Worm (Caenorhabditis elegans) whole organism, L4 larva: ENCODE measurements around the gene C55A1.11.
"Not testable (repeated sequence)": the region's sequence is repeated elsewhere in the genome, so short reads cannot be mapped to it uniquely, and the experiment has no call there.

Experiments used
- F10B5.3 ChIP-seq: sonication (generic microtip); optimal IDR thresholded peaks from 2 replicates; lab custom pipeline; 2016; ENCODE audit warnings: mild to moderate bottlenecking, missing genetic modification characterization, missing compliant biosample characterization
- F44E2.7 ChIP-seq: fragments of 200-800 bp; sonication (Bioruptor generic); IDR thresholded peaks from 2 replicates; pipeline ENCODE4 v2.1.2; 2022; ENCODE audit warnings: missing genetic modification characterization, missing compliant biosample characterization
- T20F7.1 ChIP-seq: fragments of 200-800 bp; sonication (Bioruptor generic); optimal IDR thresholded peaks from 2 replicates; lab custom pipeline; 2018; ENCODE audit warnings: mild to moderate bottlenecking, missing genetic modification characterization, missing compliant biosample characterization
- Y105C5A.15 ChIP-seq: fragments of 200-800 bp; sonication (Bioruptor generic); IDR thresholded peaks from 2 replicates; pipeline ENCODE4 v1.3.6; 2022; ENCODE audit warnings: missing genetic modification characterization, missing compliant biosample characterization
- Y48G9A.11 ChIP-seq: fragments of 200-800 bp; sonication (Bioruptor generic); IDR thresholded peaks from 2 replicates; pipeline ENCODE4 v1.3.6; 2022; ENCODE audit warnings: missing genetic modification reagents, missing genetic modification characterization, missing compliant biosample characterization
- Y75B8A.6 ChIP-seq: fragments of 200-800 bp; sonication (Bioruptor generic); IDR thresholded peaks from 2 replicates; pipeline ENCODE4 v1.3.6; 2022; ENCODE audit warnings: missing genetic modification reagents, missing genetic modification characterization, missing compliant biosample characterization
- aly-2 ChIP-seq: sonication (generic microtip); optimal IDR thresholded peaks from 2 replicates; lab custom pipeline; 2018; ENCODE audit warnings: missing biosample characterization, missing genetic modification characterization
- arid-1 ChIP-seq: fragments of 200-800 bp; sonication (Bioruptor generic); conservative IDR thresholded peaks from 2 replicates; pipeline ENCODE4 v1.3.6; 2022; ENCODE audit warnings: missing genetic modification reagents, missing genetic modification characterization, missing compliant biosample characterization
- ceh-20 ChIP-seq: fragments of 200-800 bp; sonication (Bioruptor generic); IDR thresholded peaks from 2 replicates; pipeline ENCODE4 v1.3.6; 2022; ENCODE audit warnings: missing genetic modification reagents, missing genetic modification characterization, missing compliant biosample characterization
- ceh-44 ChIP-seq: fragments of 200-800 bp; sonication (Bioruptor generic); IDR thresholded peaks from 2 replicates; pipeline ENCODE4 v1.3.6; 2022; ENCODE audit warnings: missing genetic modification reagents, missing genetic modification characterization, missing compliant biosample characterization
- ceh-82 ChIP-seq: sonication (generic microtip); optimal IDR thresholded peaks from 2 replicates; lab custom pipeline; 2017; ENCODE audit warnings: missing biosample characterization, missing genetic modification characterization
- ctbp-1 ChIP-seq: fragments of 200-800 bp; sonication (Bioruptor generic); IDR thresholded peaks from 2 replicates; pipeline ENCODE4 v1.3.6; 2022; ENCODE audit warnings: missing genetic modification reagents, missing genetic modification characterization, missing compliant biosample characterization
- daf-16 ChIP-seq, 3 experiments: sonication (generic microtip); optimal IDR thresholded peaks; 2 replicates each; lab custom pipeline; 2016 to 2017; ENCODE audit warnings: missing genetic modification characterization in 3 of 3, missing genetic modification reagents in 3 of 3, mild to moderate bottlenecking in 2 of 3, missing compliant biosample characterization in 2 of 3, missing biosample characterization in 1 of 3, moderate library complexity in 1 of 3
- daf-19 ChIP-seq: fragments of 200-800 bp; sonication (Bioruptor generic); conservative IDR thresholded peaks from 2 replicates; pipeline ENCODE4 v1.3.6; 2022; ENCODE audit warnings: missing genetic modification characterization, missing compliant biosample characterization
- daf-8 ChIP-seq: fragments of 200-800 bp; sonication (Bioruptor generic); IDR thresholded peaks from 2 replicates; pipeline ENCODE4 v1.3.6; 2022; ENCODE audit warnings: missing genetic modification characterization, missing compliant biosample characterization
- dmd-6 ChIP-seq: fragments of 200-800 bp; sonication (Bioruptor generic); IDR thresholded peaks from 2 replicates; pipeline ENCODE4 v1.3.6; 2022; ENCODE audit warnings: missing genetic modification reagents, missing genetic modification characterization, missing compliant biosample characterization
- dmd-8 ChIP-seq: fragments of 200-800 bp; sonication (Bioruptor generic); IDR thresholded peaks from 2 replicates; pipeline ENCODE4 v1.3.6; 2022; ENCODE audit warnings: missing genetic modification characterization, missing compliant biosample characterization
- duxl-1 ChIP-seq: sonication (generic microtip); optimal IDR thresholded peaks from 2 replicates; lab custom pipeline; 2016; ENCODE audit warnings: mild to moderate bottlenecking, missing genetic modification characterization, moderate library complexity, missing compliant biosample characterization; ENCODE audit not compliant: poor library complexity
- egl-27 ChIP-seq: sonication (generic microtip); optimal IDR thresholded peaks from 3 replicates; lab custom pipeline; 2017; ENCODE audit warnings: missing biosample characterization, missing genetic modification reagents, missing genetic modification characterization
- fos-1 ChIP-seq: fragments of 150-350 bp; optimal IDR thresholded peaks from 2 replicates; lab custom pipeline; 2014; ENCODE audit warnings: missing biosample characterization, missing genetic modification characterization
- hif-1 ChIP-seq, 2 experiments: sonication (generic microtip); optimal IDR thresholded peaks; 2 replicates each; lab custom pipeline; 2016 to 2017; ENCODE audit warnings: missing compliant biosample characterization in 2 of 2, missing genetic modification characterization in 2 of 2, missing genetic modification reagents in 2 of 2, missing genotype in 2 of 2, mild to moderate bottlenecking in 1 of 2
- lin-13 ChIP-seq: fragments of 150-350 bp; optimal IDR thresholded peaks from 2 replicates; lab custom pipeline; 2014; ENCODE audit warnings: missing biosample characterization, missing genetic modification reagents, missing genetic modification characterization
- lin-29 ChIP-seq: fragments of 200-800 bp; sonication (Bioruptor generic); IDR thresholded peaks from 2 replicates; pipeline ENCODE4 v1.3.6; 2022; ENCODE audit warnings: missing genetic modification reagents, missing genetic modification characterization, missing compliant biosample characterization
- mdl-1 ChIP-seq, 2 experiments: fragments of 150-350 bp in 1 of 2; sonication (generic microtip) in 1 of 2; optimal IDR thresholded peaks; 2 replicates each; lab custom pipeline; 2014 to 2017; ENCODE audit warnings: missing biosample characterization in 2 of 2, missing genetic modification characterization in 2 of 2
- nhr-237 ChIP-seq: sonication (generic microtip); optimal IDR thresholded peaks from 2 replicates; lab custom pipeline; 2017; ENCODE audit warnings: missing biosample characterization, missing genetic modification characterization
- nhr-42 ChIP-seq: fragments of 200-800 bp; sonication (Bioruptor generic); IDR thresholded peaks from 2 replicates; pipeline ENCODE4 v1.3.6; 2022; ENCODE audit warnings: missing genetic modification characterization, missing compliant biosample characterization
- nhr-77 ChIP-seq: fragments of 150-350 bp; optimal IDR thresholded peaks from 2 replicates; lab custom pipeline; 2014; ENCODE audit warnings: missing biosample characterization, missing genetic modification characterization
- pha-4 ChIP-seq, 2 experiments: fragments of 150-350 bp in 1 of 2; fragments of 200-800 bp in 1 of 2; sonication (Bioruptor generic) in 1 of 2; IDR thresholded peaks in 1 of 2; optimal IDR thresholded peaks in 1 of 2; 2 replicates each; pipeline versions ENCODE4 v1.3.6 to Lab custom; 2014 to 2022; ENCODE audit warnings: missing genetic modification characterization in 2 of 2, missing genetic modification reagents in 2 of 2, missing biosample characterization in 1 of 2, missing compliant biosample characterization in 1 of 2
- saeg-2 ChIP-seq: fragments of 200-800 bp; sonication (Bioruptor generic); IDR thresholded peaks from 2 replicates; pipeline ENCODE4 v1.3.6; 2022; ENCODE audit warnings: missing genetic modification reagents, missing genetic modification characterization, missing compliant biosample characterization
- snpc-1.2 ChIP-seq: fragments of 200-800 bp; sonication (Bioruptor generic); IDR thresholded peaks from 2 replicates; pipeline ENCODE4 v1.3.6; 2022; ENCODE audit warnings: missing genetic modification reagents, missing genetic modification characterization, missing compliant biosample characterization
- unc-39 ChIP-seq: sonication (generic microtip); optimal IDR thresholded peaks from 2 replicates; lab custom pipeline; 2017; ENCODE audit warnings: missing biosample characterization, missing genetic modification characterization
- unc-62 ChIP-seq, 3 experiments: fragments of 150-350 bp in 1 of 3; sonication (generic microtip); optimal IDR thresholded peaks in 2 of 3; peaks in 1 of 3; 1 replicate in 1 of 3; 2 replicates in 2 of 3; lab custom pipeline; 2014 to 2017; ENCODE audit warnings: missing biosample characterization in 3 of 3, missing genetic modification characterization in 3 of 3, missing genetic modification reagents in 3 of 3, missing genotype in 1 of 3
- zfp-2 ChIP-seq: sonication (generic microtip); optimal IDR thresholded peaks from 2 replicates; lab custom pipeline; 2016; ENCODE audit warnings: mild to moderate bottlenecking, missing genetic modification characterization, missing compliant biosample characterization
- zfp-3 ChIP-seq: fragments of 200-800 bp; sonication (Bioruptor generic); conservative IDR thresholded peaks from 2 replicates; pipeline ENCODE4 v1.3.6; 2022; ENCODE audit warnings: missing genetic modification reagents, missing genetic modification characterization, missing compliant biosample characterization
- zip-11 ChIP-seq: fragments of 200-800 bp; sonication (Bioruptor generic); IDR thresholded peaks from 2 replicates; pipeline ENCODE4 v1.3.6; 2022; ENCODE audit warnings: missing genetic modification characterization, missing compliant biosample characterization
- zip-2 ChIP-seq: fragments of 150-350 bp; optimal IDR thresholded peaks from 2 replicates; lab custom pipeline; 2014; ENCODE audit warnings: missing biosample characterization, missing genetic modification characterization

The C55A1.11 gene

DNA sequence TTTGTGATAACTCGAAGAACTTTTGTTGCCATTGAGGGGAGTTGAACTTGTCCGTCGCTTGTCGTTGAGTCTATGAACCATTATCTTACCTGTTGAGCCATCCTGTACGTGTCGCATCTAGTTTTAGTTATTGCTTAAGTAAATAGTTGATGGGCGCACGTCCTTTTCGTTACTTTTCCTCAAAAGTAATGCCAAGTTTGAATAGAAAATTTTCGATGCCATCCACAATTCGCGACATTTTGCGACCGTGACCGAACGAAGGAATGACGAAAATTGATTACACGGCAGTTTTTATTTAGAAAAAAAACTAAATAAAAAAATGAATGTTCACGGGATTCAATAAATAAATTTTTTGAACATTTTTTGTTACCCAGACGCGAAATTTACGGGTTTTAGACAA, 42.5 kb downstream of the C55A1.11 start, which contains the start of gene F53E4.1:
Gene F53E4.1, minus strand, starts transcription at position 101 of the 400 bp plus-strand sequence.
- not testable (repeated sequence) for TF ChIP-seq T20F7.1 (GFP tag; lab: Kevin White, UChicago); F10B5.3 (tag; lab: Kevin White, UChicago); daf-16 (GFP tag; optimal IDR thresholded peaks at IDR 0.05; lab: Kevin White, UChicago); daf-16 (tag; optimal IDR thresholded peaks at IDR 0.05; lab: Kevin White, UChicago)

DNA sequence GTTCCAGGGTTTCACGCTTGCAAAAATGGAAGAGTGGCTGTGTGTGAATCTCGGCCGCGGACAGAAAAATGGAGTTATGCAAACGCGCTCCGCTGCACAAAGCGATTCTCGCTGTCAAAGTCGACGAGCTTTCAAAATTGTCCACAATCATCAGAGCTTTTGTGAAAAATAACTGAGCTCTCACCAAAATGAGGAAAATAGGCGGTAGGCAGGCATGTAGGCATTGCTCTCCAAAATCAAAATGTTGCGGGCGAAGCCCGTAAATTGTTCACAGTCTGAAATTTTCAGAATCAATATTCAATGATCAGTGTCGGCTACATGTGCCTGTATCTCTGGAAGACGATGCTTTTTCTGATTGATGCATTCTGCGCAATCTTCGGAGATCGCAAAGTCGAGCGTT, 43.2 kb downstream of the C55A1.11 start, which contains the start of gene K06B4.4:
Gene K06B4.4, plus strand, starts transcription at position 301 of the 400 bp plus-strand sequence.
- no peak for TF ChIP-seq duxl-1 (tag; lab: Kevin White, UChicago)
- no peak for TF ChIP-seq aly-2 (tag; lab: Kevin White, UChicago)
- TF ChIP-seq unc-62 (GFP tag; optimal IDR thresholded peaks at IDR 0.05 in 1 of 2; lab: Kevin White, UChicago), result no peak
- no peak for TF ChIP-seq unc-62 (tag; optimal IDR thresholded peaks at IDR 0.05; lab: Kevin White, UChicago)
- no peak for TF ChIP-seq ctbp-1 (GFP tag; lab: Robert Waterston, UW)
- TF ChIP-seq unc-39 (tag; lab: Kevin White, UChicago), result no peak
- TF ChIP-seq nhr-77 (tag; lab: Kevin White, UChicago), result no peak
- no peak for TF ChIP-seq mdl-1 (tag; optimal IDR thresholded peaks at IDR 0.05; lab: Kevin White, UChicago)
- no peak for TF ChIP-seq ceh-20 (GFP tag; lab: Robert Waterston, UW)
- no peak for TF ChIP-seq zfp-3 (GFP tag; lab: Robert Waterston, UW)
- TF ChIP-seq Y48G9A.11 (GFP tag; lab: Robert Waterston, UW), result no peak
- no peak for TF ChIP-seq daf-8
- TF ChIP-seq zfp-2, result no peak
- no peak for TF ChIP-seq egl-27 (tag; lab: Kevin White, UChicago)
- TF ChIP-seq daf-16 (GFP tag; optimal IDR thresholded peaks at IDR 0.05; lab: Kevin White, UChicago), result no peak
- no peak for TF ChIP-seq daf-16 (tag; optimal IDR thresholded peaks at IDR 0.05; lab: Kevin White, UChicago)
- TF ChIP-seq arid-1 (GFP tag; lab: Robert Waterston, UW), result no peak

DNA sequence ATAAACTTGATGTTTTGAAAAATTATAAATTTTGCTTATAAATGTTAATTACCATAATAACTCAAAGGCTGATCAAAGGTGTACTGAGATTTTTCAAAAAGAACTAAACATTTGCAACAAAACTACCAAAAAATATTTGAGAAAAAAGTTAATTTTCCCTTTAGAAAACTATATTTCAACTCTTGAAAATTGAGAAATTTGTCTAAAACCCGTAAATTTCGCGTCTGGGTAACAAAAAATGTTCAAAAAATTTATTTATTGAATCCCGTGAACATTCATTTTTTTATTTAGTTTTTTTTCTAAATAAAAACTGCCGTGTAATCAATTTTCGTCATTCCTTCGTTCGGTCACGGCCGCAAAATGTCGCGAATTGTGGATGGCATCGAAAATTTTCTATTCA, 44.5 kb downstream of the C55A1.11 start, which contains the start of gene K06B4.15:
Gene K06B4.15, plus strand, starts transcription at position 301 of the 400 bp plus-strand sequence.
- TF ChIP-seq Y75B8A.6, Y105C5A.15, zip-11 (GFP tag; lab: Robert Waterston, UW): not testable (repeated sequence)

DNA sequence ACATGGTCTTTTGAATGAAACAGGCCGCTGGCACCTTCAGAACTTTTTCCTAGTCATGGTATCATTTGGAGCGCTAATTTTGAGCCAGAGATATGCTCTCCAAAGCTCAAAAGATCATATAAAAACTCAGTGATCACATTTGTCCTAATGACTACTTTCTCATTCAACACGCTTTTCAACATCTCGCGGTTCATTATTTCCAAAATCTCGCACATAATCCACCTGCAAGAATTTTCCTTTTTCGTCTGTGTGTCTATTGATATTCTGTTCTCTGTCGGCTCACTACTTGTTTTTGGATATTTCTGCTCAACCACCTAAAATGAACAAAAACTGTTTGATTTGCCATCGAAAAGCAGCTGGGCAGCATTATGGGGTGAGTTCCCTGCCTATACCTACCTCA, 48.0 kb downstream of the C55A1.11 start, which contains the start of gene nhr-51:
Gene nhr-51, plus strand, starts transcription at position 301 of the 400 bp plus-strand sequence.
- no peak for TF ChIP-seq unc-62 (GFP tag; optimal IDR thresholded peaks at IDR 0.05 in 1 of 2; lab: Kevin White, UChicago)
- TF ChIP-seq unc-62 (tag; optimal IDR thresholded peaks at IDR 0.05; lab: Kevin White, UChicago), result no peak
- no peak for TF ChIP-seq fos-1 (tag; lab: Kevin White, UChicago)
- no peak for TF ChIP-seq dmd-8 (GFP tag; lab: Robert Waterston, UW)
- no peak for TF ChIP-seq ceh-82
- TF ChIP-seq ceh-44 (GFP tag; lab: Robert Waterston, UW), result no peak
- TF ChIP-seq F10B5.3 (tag; lab: Kevin White, UChicago), result no peak
- TF ChIP-seq zip-2, result no peak
- no peak for TF ChIP-seq zfp-2
- TF ChIP-seq hif-1 (tag; optimal IDR thresholded peaks at IDR 0.05; lab: Kevin White, UChicago), result no peak
- TF ChIP-seq nhr-42 (GFP tag; lab: Robert Waterston, UW), result no peak
- TF ChIP-seq pha-4 (GFP tag; IDR thresholded peaks at IDR 0.05; lab: Robert Waterston, UW), result no peak
- no peak for TF ChIP-seq pha-4 (tag; optimal IDR thresholded peaks at IDR 0.05; lab: Kevin White, UChicago)
- no peak for TF ChIP-seq daf-19 (GFP tag; lab: Robert Waterston, UW)
- no peak for TF ChIP-seq lin-13 (GFP tag; lab: Kevin White, UChicago)
- TF ChIP-seq nhr-237, result no peak
- TF ChIP-seq egl-27 (tag; lab: Kevin White, UChicago), result no peak
- TF ChIP-seq dmd-6, result no peak
- TF ChIP-seq F44E2.7 (GFP tag; lab: Robert Waterston, UW), result no peak
- TF ChIP-seq snpc-1.2 (GFP tag; lab: Robert Waterston, UW), result no peak
- no peak for TF ChIP-seq lin-29 (GFP tag; lab: Robert Waterston, UW)
- no peak for TF ChIP-seq saeg-2 (GFP tag; lab: Robert Waterston, UW)
